Worm (Caenorhabditis elegans): ENCODE data around the gene acbp-3.

acbp-3 gene

ce11 chrX:10924031-10924430 is 21.0 kb downstream of the acbp-3 start:
- no peak for TF ChIP-seq hlh-1 (tag; optimal IDR thresholded peaks at IDR 0.05)
- TF ChIP-seq lin-13 (tag; optimal IDR thresholded peaks at IDR 0.05) = no peak
- TF ChIP-seq tbx-8 (GFP tag; optimal IDR thresholded peaks at IDR 0.05) = no peak
- no peak for TF ChIP-seq unc-120 (tag; optimal IDR thresholded peaks at IDR 0.05; ENCODE audit: poor library complexity, severe bottlenecking)
- no peak for TF ChIP-seq mep-1 (tag; optimal IDR thresholded peaks at IDR 0.05)
- no peak for TF ChIP-seq lsy-2 (tag; optimal IDR thresholded peaks at IDR 0.05)
- no peak for TF ChIP-seq unc-62 (GFP tag; optimal IDR thresholded peaks at IDR 0.05)
- TF ChIP-seq snpc-4 (tag; optimal IDR thresholded peaks at IDR 0.05) = no peak
- no peak for TF ChIP-seq blmp-1 (tag; optimal IDR thresholded peaks at IDR 0.05)
- no peak for TF ChIP-seq nhr-28 (tag; optimal IDR thresholded peaks at IDR 0.05)
- no peak for TF ChIP-seq drap-1 (GFP tag; optimal IDR thresholded peaks at IDR 0.05)
- no peak for TF ChIP-seq cnd-1 (tag; optimal IDR thresholded peaks at IDR 0.05)
- no peak for TF ChIP-seq elt-1 (tag; optimal IDR thresholded peaks at IDR 0.05; ENCODE audit: borderline replicate concordance, insufficient read depth)
- TF ChIP-seq ztf-11 (tag; optimal IDR thresholded peaks at IDR 0.05) = no peak
- TF ChIP-seq elt-3 (tag; optimal IDR thresholded peaks at IDR 0.05) = no peak
- no peak for TF ChIP-seq bed-3 (GFP tag; optimal IDR thresholded peaks at IDR 0.05)
- no peak for TF ChIP-seq nhr-76 (tag; optimal IDR thresholded peaks at IDR 0.05)
- no peak for TF ChIP-seq ceh-43 (GFP tag; optimal IDR thresholded peaks at IDR 0.05)
- TF ChIP-seq zip-8 (tag; optimal IDR thresholded peaks at IDR 0.05) = no peak
- no peak for TF ChIP-seq M03D4.4 (tag; optimal IDR thresholded peaks at IDR 0.05)

- TF ChIP-seq lin-32 (GFP tag; optimal IDR thresholded peaks at IDR 0.05) = peak; percentile 68
- TF ChIP-seq zip-8 (tag; optimal IDR thresholded peaks at IDR 0.05) = peak; percentile 34
- peak; percentile 57 for TF ChIP-seq nhr-2 (tag; optimal IDR thresholded peaks at IDR 0.05)
- no peak for TF ChIP-seq nhr-12 (tag; optimal IDR thresholded peaks at IDR 0.05)
- no peak for TF ChIP-seq nhr-28 (tag; optimal IDR thresholded peaks at IDR 0.05)
These were observed 24.1 kb downstream of the acbp-3 start for ce11 chrX:10927136-10927535.

DNA sequence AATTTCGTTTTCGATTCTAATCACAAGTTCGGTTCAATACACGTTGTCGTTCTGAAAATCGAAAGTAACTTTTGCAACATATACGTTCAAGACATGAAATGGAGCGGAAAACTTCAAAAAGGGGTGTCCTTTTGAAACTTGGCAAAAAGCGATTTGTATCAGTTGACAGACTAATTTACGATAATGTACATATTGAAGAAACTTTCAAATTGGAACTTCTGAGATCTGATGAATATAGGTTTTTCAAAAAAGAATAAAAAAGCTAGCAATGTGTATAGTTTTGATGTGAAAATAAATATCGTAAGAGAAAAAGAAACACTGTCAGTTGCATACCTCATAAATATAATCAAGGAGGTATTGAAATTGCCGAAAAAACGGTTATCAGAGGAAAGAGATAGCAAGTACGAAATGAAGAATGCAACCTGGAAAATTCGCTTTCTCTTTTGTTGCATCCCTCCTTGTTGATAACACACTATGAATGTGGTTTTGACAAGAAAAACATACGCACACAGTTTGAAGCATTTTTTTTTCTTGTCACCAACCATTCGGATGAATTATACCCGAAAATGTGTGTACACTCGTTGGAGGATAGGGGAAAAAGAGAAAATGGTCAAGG is 26.0 kb downstream of the acbp-3 start, which contains the start of gene dgn-1:
Gene dgn-1, minus strand, starts transcription at position 51 of the 616 bp plus-strand sequence.
- TF ChIP-seq lsy-2 (tag; optimal IDR thresholded peaks at IDR 0.05) = no peak
- no peak for TF ChIP-seq lin-13 (tag; optimal IDR thresholded peaks at IDR 0.05)
- no peak for TF ChIP-seq sptf-1 (tag; optimal IDR thresholded peaks at IDR 0.05)
- TF ChIP-seq mls-2 (tag; optimal IDR thresholded peaks at IDR 0.05) = no peak
- no peak for TF ChIP-seq nhr-28 (tag; optimal IDR thresholded peaks at IDR 0.05)
- no peak for TF ChIP-seq drap-1 (GFP tag; optimal IDR thresholded peaks at IDR 0.05)
- no peak for TF ChIP-seq blmp-1 (tag; optimal IDR thresholded peaks at IDR 0.05)
- no peak for TF ChIP-seq nhr-76 (tag; optimal IDR thresholded peaks at IDR 0.05)
- TF ChIP-seq bed-3 (GFP tag; optimal IDR thresholded peaks at IDR 0.05) = no peak
- TF ChIP-seq ceh-39 (tag; optimal IDR thresholded peaks at IDR 0.05) = no peak
- TF ChIP-seq zip-8 (tag; optimal IDR thresholded peaks at IDR 0.05) = no peak
- TF ChIP-seq M03D4.4 (tag; optimal IDR thresholded peaks at IDR 0.05) = no peak
- no peak for TF ChIP-seq ceh-43 (GFP tag; optimal IDR thresholded peaks at IDR 0.05)
- TF ChIP-seq ceh-83 (GFP tag; optimal IDR thresholded peaks at IDR 0.05) = no peak
- TF ChIP-seq mep-1 (tag; optimal IDR thresholded peaks at IDR 0.05) = no peak
- TF ChIP-seq snpc-4 (tag; optimal IDR thresholded peaks at IDR 0.05) = no peak
- TF ChIP-seq nhr-237 (tag; optimal IDR thresholded peaks at IDR 0.05) = no peak
- no peak for TF ChIP-seq unc-120 (tag; optimal IDR thresholded peaks at IDR 0.05; ENCODE audit: poor library complexity, severe bottlenecking)
- TF ChIP-seq unc-62 (GFP tag; optimal IDR thresholded peaks at IDR 0.05) = no peak

ce11 chrX:10932087-10932486 is 29.0 kb downstream of the acbp-3 start:
- TF ChIP-seq zip-8 (tag; optimal IDR thresholded peaks at IDR 0.05) = peak; percentile 88
- peak; percentile 32 for TF ChIP-seq ham-2 (GFP tag; optimal IDR thresholded peaks at IDR 0.05)
- TF ChIP-seq ceh-83 (GFP tag; optimal IDR thresholded peaks at IDR 0.05) = no peak
- peak; percentile 86 for TF ChIP-seq nhr-2 (tag; optimal IDR thresholded peaks at IDR 0.05)
- no peak for TF ChIP-seq lin-13 (tag; optimal IDR thresholded peaks at IDR 0.05)
- no peak for TF ChIP-seq unc-39 (tag; optimal IDR thresholded peaks at IDR 0.05)
- peak; percentile 91 for TF ChIP-seq elt-1 (tag; optimal IDR thresholded peaks at IDR 0.05; ENCODE audit: borderline replicate concordance, insufficient read depth)
- TF ChIP-seq unc-62 (GFP tag; optimal IDR thresholded peaks at IDR 0.05) = peak; percentile 66

All from whole organism, mixed stage, embryonic.